Fruit fly (Drosophila melanogaster): ENCODE data around the gene CG13841.

Gene CG13841

dm6 chr3R:22726771-22727455 lies 40.6 kb downstream of the CG13841 start, which contains the start of gene CG45049 (continued):
- TF ChIP-seq BEAF-32 (GFP tag; optimal IDR thresholded peaks at IDR 0.05) (peak; percentile 84), CG16815 (GFP tag; optimal IDR thresholded peaks at IDR 0.05) (no peak), Hr39 (optimal IDR thresholded peaks at IDR 0.05) (no peak), CG31224 (GFP tag; IDR thresholded peaks at IDR 0.05) (no peak), CG4360 (GFP tag; IDR thresholded peaks at IDR 0.05) (peak; percentile 85), ems (GFP tag; optimal IDR thresholded peaks at IDR 0.05) (no peak), CG2199 (GFP tag; IDR thresholded peaks at IDR 0.05) (0 out of 3 replicates have a peak, but pooled peaks have one; percentile 10), fd102C (GFP tag; optimal IDR thresholded peaks at IDR 0.05) (no peak), CG12155 (GFP tag; optimal IDR thresholded peaks at IDR 0.05) (no peak), chinmo (GFP tag; IDR thresholded peaks at IDR 0.05; ENCODE audit: partially characterized antibody) (peak; percentile 54; the same call in 1 of the 4 replicates), mld (GFP tag; IDR thresholded peaks at IDR 0.05; ENCODE audit: partially characterized antibody) (peak; percentile 86; the same call in 2 of the 3 replicates), bbx (GFP tag; IDR thresholded peaks at IDR 0.05; ENCODE audit: partially characterized antibody) (peak; percentile 94), schlank (tag; optimal IDR thresholded peaks at IDR 0.05) (no peak), H15 (GFP tag; IDR thresholded peaks at IDR 0.05) (no peak), sna (GFP tag; IDR thresholded peaks at IDR 0.05; ENCODE audit: partially characterized antibody) (peak; percentile 65), CG1603 (tag; optimal IDR thresholded peaks at IDR 0.05) (peak; percentile 26), Sry-δ (GFP tag; optimal IDR thresholded peaks at IDR 0.05) (peak; percentile 89), MBD-R2 (GFP tag; IDR thresholded peaks at IDR 0.05) (0 out of 2 replicates have a peak, but pooled peaks have one; percentile 22), hbn (GFP tag; IDR thresholded peaks at IDR 0.05; ENCODE audit: partially characterized antibody) (peak; percentile 75), ato (GFP tag; IDR thresholded peaks at IDR 0.05; ENCODE audit: partially characterized antibody) (peak; percentile 92), CG3847 (GFP tag; IDR thresholded peaks at IDR 0.05) (0 out of 2 replicates have a peak, but pooled peaks have one; percentile 37), CG17361 (GFP tag; IDR thresholded peaks at IDR 0.05) (peak; percentile 31; the same call in 1 of the 3 replicates), knrl (GFP tag; IDR thresholded peaks at IDR 0.05; ENCODE audit: partially characterized antibody) (peak; percentile 91), wek (GFP tag; optimal IDR thresholded peaks at IDR 0.05) (no peak), dan (GFP tag; IDR thresholded peaks at IDR 0.05) (no peak), CG14710 (tag; optimal IDR thresholded peaks at IDR 0.05) (peak; percentile 0), CG6813 (GFP tag; optimal IDR thresholded peaks at IDR 0.05) (no peak), lab (GFP tag; optimal IDR thresholded peaks at IDR 0.05) (peak; percentile 33), Dip3 (GFP tag; optimal IDR thresholded peaks at IDR 0.05) (no peak), ac (GFP tag; optimal IDR thresholded peaks at IDR 0.05) (no peak), sens (GFP tag) (peak; percentile 83), Med (GFP tag) (peak; percentile 57), mam (GFP tag; optimal IDR thresholded peaks at IDR 0.05) (peak; percentile 25), kni (GFP tag; optimal IDR thresholded peaks at IDR 0.05) (peak; percentile 40), amos (GFP tag; IDR thresholded peaks at IDR 0.05; ENCODE audit: partially characterized antibody) (peak; percentile 96), CG6272 (GFP tag; IDR thresholded peaks at IDR 0.05) (peak; percentile 37; the same call in 1 of the 2 replicates), BtbVII (GFP tag; optimal IDR thresholded peaks at IDR 0.05) (no peak), Opbp (GFP tag; IDR thresholded peaks at IDR 0.05; ENCODE audit: partially characterized antibody) (peak; percentile 94), Gug (GFP tag; IDR thresholded peaks at IDR 0.05) (peak; percentile 32; the same call in 1 of the 4 replicates), zen2 (GFP tag; IDR thresholded peaks at IDR 0.05; ENCODE audit: partially characterized antibody) (peak; percentile 88), CG2202 (tag; optimal IDR thresholded peaks at IDR 0.05) (no peak), CG8765 (GFP tag; IDR thresholded peaks at IDR 0.05) (no peak), pzg (GFP tag; optimal IDR thresholded peaks at IDR 0.05) (peak; percentile 40), trem (tag; optimal IDR thresholded peaks at IDR 0.05) (peak; percentile 4), ssp (GFP tag; IDR thresholded peaks at IDR 0.05) (no peak), CG11398 (GFP tag; optimal IDR thresholded peaks at IDR 0.05) (no peak), CG13894 (tag; optimal IDR thresholded peaks at IDR 0.05) (no peak), CG8290 (GFP tag; optimal IDR thresholded peaks at IDR 0.05) (no peak), CG8290 (tag; optimal IDR thresholded peaks at IDR 0.05) (peak in 1 of 2 experiments; percentile 5)
